Fruit fly (Drosophila melanogaster) whole organism, prepupa: ENCODE results near the gene CG10031.

ENCODE experiments used
- Blimp-1 ChIP-seq: fragments of 200-800 bp; sonication (Bioruptor generic); optimal IDR thresholded peaks from 3 replicates; lab custom pipeline; 2017; ENCODE audit warnings: missing biosample characterization, missing genetic modification characterization, mild to moderate bottlenecking, moderate library complexity, missing genetic modification reagents
- CG10631 ChIP-seq: fragments of 200-800 bp; sonication (Bioruptor generic); optimal IDR thresholded peaks from 2 replicates; lab custom pipeline; 2016; ENCODE audit warnings: missing biosample characterization, missing genetic modification characterization
- CG10669 ChIP-seq: fragments of 200-800 bp; sonication (Bioruptor generic); optimal IDR thresholded peaks from 3 replicates; lab custom pipeline; 2018; ENCODE audit warnings: missing biosample characterization, mild to moderate bottlenecking, missing genetic modification characterization, moderate library complexity
- CG11762 ChIP-seq: fragments of 200-800 bp; sonication (Bioruptor generic); optimal IDR thresholded peaks from 3 replicates; lab custom pipeline; 2016; ENCODE audit warnings: missing biosample characterization, missing genetic modification characterization; ENCODE audit not compliant: insufficient read depth
- CG15336 ChIP-seq: fragments of 200-800 bp; sonication (Bioruptor generic); IDR thresholded peaks from 2 replicates; pipeline ENCODE4 v1.3.6; 2022; ENCODE audit warnings: missing biosample characterization, missing genetic modification characterization
- CG16779 ChIP-seq: fragments of 200-800 bp; sonication (Bioruptor generic); optimal IDR thresholded peaks from 3 replicates; lab custom pipeline; 2017; ENCODE audit warnings: missing biosample characterization, mild to moderate bottlenecking, missing genetic modification characterization
- CG32006 ChIP-seq: fragments of 200-800 bp; sonication (Bioruptor generic); optimal IDR thresholded peaks from 3 replicates; lab custom pipeline; 2017; ENCODE audit warnings: missing biosample characterization, mild to moderate bottlenecking, missing genetic modification characterization
- CG34406 ChIP-seq: fragments of 200-800 bp; sonication (Bioruptor generic); optimal IDR thresholded peaks from 3 replicates; lab custom pipeline; 2016; ENCODE audit warnings: missing biosample characterization, missing genetic modification characterization
- CG3919 ChIP-seq: fragments of 200-800 bp; sonication (Bioruptor generic); optimal IDR thresholded peaks from 3 replicates; lab custom pipeline; 2016; ENCODE audit warnings: missing biosample characterization, missing genetic modification characterization
- CG4318 ChIP-seq: fragments of 200-800 bp; sonication (Bioruptor generic); optimal IDR thresholded peaks from 3 replicates; lab custom pipeline; 2017; ENCODE audit warnings: missing biosample characterization, mild to moderate bottlenecking, missing genetic modification characterization
- CG6163 ChIP-seq: fragments of 200-800 bp; sonication (Bioruptor generic); IDR thresholded peaks from 3 replicates; pipeline ENCODE4 v1.3.6; 2022; ENCODE audit warnings: missing biosample characterization, missing genetic modification characterization
- CG6276 ChIP-seq: fragments of 200-800 bp; sonication (Bioruptor generic); optimal IDR thresholded peaks from 2 replicates; lab custom pipeline; 2017; ENCODE audit warnings: missing biosample characterization, mild to moderate bottlenecking, missing genetic modification characterization
- CG6792 ChIP-seq: fragments of 200-800 bp; sonication (Bioruptor generic); optimal IDR thresholded peaks from 3 replicates; lab custom pipeline; 2016; ENCODE audit warnings: missing biosample characterization, missing genetic modification characterization
- CG6854 ChIP-seq: fragments of 200-800 bp; sonication (Bioruptor generic); optimal IDR thresholded peaks from 2 replicates; lab custom pipeline; 2017; ENCODE audit warnings: missing biosample characterization, mild to moderate bottlenecking, missing genetic modification characterization
- CG7368 ChIP-seq: fragments of 200-800 bp; sonication (Bioruptor generic); optimal IDR thresholded peaks from 3 replicates; lab custom pipeline; 2016; ENCODE audit warnings: missing biosample characterization, missing genetic modification characterization
- CG8119 ChIP-seq: fragments of 200-800 bp; sonication (Bioruptor generic); IDR thresholded peaks from 3 replicates; pipeline ENCODE4 v1.3.6; 2022; ENCODE audit warnings: missing biosample characterization, missing genetic modification characterization
- CG8632 ChIP-seq: fragments of 200-800 bp; sonication (Bioruptor generic); optimal IDR thresholded peaks from 3 replicates; lab custom pipeline; 2016; ENCODE audit warnings: missing biosample characterization, missing genetic modification characterization
- Eip75B ChIP-seq: fragments of 200-800 bp; sonication (Bioruptor generic); optimal IDR thresholded peaks from 3 replicates; lab custom pipeline; 2016; ENCODE audit warnings: missing biosample characterization, missing genetic modification characterization
- Eip78C ChIP-seq: fragments of 200-800 bp; sonication (Bioruptor generic); peaks from one replicate; lab custom pipeline; 2016; ENCODE audit warnings: missing biosample characterization, missing genetic modification characterization
- Gug ChIP-seq: fragments of 200-800 bp; sonication (Bioruptor generic); IDR thresholded peaks from 2 replicates; pipeline ENCODE4 v1.3.6; 2022; ENCODE audit warnings: missing biosample characterization, missing genetic modification characterization
- Hr38 ChIP-seq: sonication (Bioruptor generic); optimal IDR thresholded peaks from 2 replicates; lab custom pipeline; 2016; ENCODE audit warnings: missing biosample characterization, missing genetic modification characterization
- Hr39 ChIP-seq: fragments of 200-800 bp; sonication (Bioruptor generic); optimal IDR thresholded peaks from 2 replicates; lab custom pipeline; 2016; ENCODE audit warnings: missing biosample characterization, missing genetic modification characterization
- Hr4 ChIP-seq: fragments of 200-800 bp; sonication (Bioruptor generic); optimal IDR thresholded peaks from 3 replicates; lab custom pipeline; 2016; ENCODE audit warnings: missing biosample characterization, missing genetic modification characterization
- Lpt ChIP-seq: fragments of 200-800 bp; sonication (Bioruptor generic); optimal IDR thresholded peaks from 3 replicates; lab custom pipeline; 2016; ENCODE audit warnings: missing biosample characterization, missing genetic modification characterization
- Met ChIP-seq: fragments of 200-800 bp; sonication (Bioruptor generic); optimal IDR thresholded peaks from 3 replicates; lab custom pipeline; 2016; ENCODE audit warnings: missing biosample characterization, missing genetic modification characterization
- Sox102F ChIP-seq: fragments of 200-800 bp; sonication (Bioruptor generic); optimal IDR thresholded peaks from 2 replicates; lab custom pipeline; 2016; ENCODE audit warnings: missing biosample characterization, mild to moderate bottlenecking, missing genetic modification characterization
- achi ChIP-seq: fragments of 200-800 bp; sonication (Bioruptor generic); optimal IDR thresholded peaks from 3 replicates; lab custom pipeline; 2016; ENCODE audit warnings: missing biosample characterization, missing genetic modification characterization
- cyc ChIP-seq: fragments of 200-800 bp; sonication (Bioruptor generic); optimal IDR thresholded peaks from 3 replicates; lab custom pipeline; 2016; ENCODE audit warnings: missing biosample characterization, missing genetic modification characterization
- dac ChIP-seq: fragments of 200-800 bp; sonication (Bioruptor generic); optimal IDR thresholded peaks from 2 replicates; lab custom pipeline; 2017; ENCODE audit warnings: missing biosample characterization, mild to moderate bottlenecking, missing genetic modification characterization
- eg ChIP-seq: fragments of 200-800 bp; sonication (Bioruptor generic); IDR thresholded peaks from 3 replicates; pipeline ENCODE4 v1.3.6; 2022; ENCODE audit warnings: missing biosample characterization, missing genetic modification characterization
- fd59A ChIP-seq: fragments of 200-800 bp; sonication (Bioruptor generic); optimal IDR thresholded peaks from 2 replicates; lab custom pipeline; 2017; ENCODE audit warnings: missing biosample characterization, mild to moderate bottlenecking, missing genetic modification characterization, missing genetic modification reagents
- fkh ChIP-seq: fragments of 200-800 bp; sonication (Bioruptor generic); optimal IDR thresholded peaks from 3 replicates; lab custom pipeline; 2017; ENCODE audit warnings: missing biosample characterization, mild to moderate bottlenecking, missing genetic modification characterization, moderate library complexity
- lz ChIP-seq: fragments of 200-800 bp; sonication (Bioruptor generic); optimal IDR thresholded peaks from 3 replicates; lab custom pipeline; 2016; ENCODE audit warnings: missing biosample characterization, missing genetic modification characterization
- net ChIP-seq: fragments of 200-800 bp; sonication (Bioruptor generic); optimal IDR thresholded peaks from 3 replicates; lab custom pipeline; 2016; ENCODE audit warnings: missing biosample characterization, missing genetic modification characterization
- pdm3 ChIP-seq: fragments of 200-800 bp; sonication (Bioruptor generic); optimal IDR thresholded peaks from 3 replicates; lab custom pipeline; 2016; ENCODE audit warnings: missing biosample characterization, missing genetic modification characterization
- salr ChIP-seq, 2 experiments: fragments of 200-800 bp; sonication (Bioruptor generic); optimal IDR thresholded peaks; 3 replicates each; lab custom pipeline; 2016 to 2018; ENCODE audit warnings: missing biosample characterization in 2 of 2, missing genetic modification characterization in 2 of 2, mild to moderate bottlenecking in 1 of 2
- spab ChIP-seq: fragments of 200-800 bp; sonication (Bioruptor generic); optimal IDR thresholded peaks from 2 replicates; lab custom pipeline; 2017; ENCODE audit warnings: missing biosample characterization, mild to moderate bottlenecking, missing genetic modification characterization, missing genetic modification reagents
- svp ChIP-seq: fragments of 200-800 bp; sonication (Bioruptor generic); peaks from one replicate; lab custom pipeline; 2016; ENCODE audit warnings: missing biosample characterization, missing genetic modification characterization
- vri ChIP-seq: fragments of 200-800 bp; sonication (Bioruptor generic); optimal IDR thresholded peaks from 3 replicates; lab custom pipeline; 2016; ENCODE audit warnings: missing biosample characterization, mild to moderate bottlenecking, missing genetic modification characterization

The CG10031 gene

DNA sequence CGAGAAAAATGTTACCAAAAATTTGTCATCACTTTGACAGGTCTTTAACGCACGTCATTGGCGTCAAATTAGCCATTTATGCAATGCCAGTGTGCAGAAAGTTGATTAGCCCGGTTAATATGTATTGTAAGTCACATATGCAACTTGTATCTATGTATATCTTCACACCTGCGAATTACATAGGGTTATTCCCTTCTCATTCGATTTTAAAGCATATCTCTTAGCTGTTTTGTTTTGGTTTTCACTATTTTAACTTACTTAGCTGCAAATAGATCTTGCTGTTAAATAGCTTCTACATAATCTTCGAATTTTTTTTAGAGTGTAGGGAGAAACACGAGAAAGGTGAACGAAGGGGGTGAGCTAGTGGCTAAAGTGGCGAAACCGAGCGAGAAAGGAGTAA lies 32.2 kb upstream of the CG10031 start:
- TF ChIP-seq CG6276 (GFP tag; lab: Kevin White, UChicago) (peak; percentile 74), CG7368 (GFP tag; lab: Kevin White, UChicago) (no peak), dac (GFP tag; lab: Kevin White, UChicago) (peak; percentile 74), Hr38 (no peak), CG32006 (GFP tag; lab: Kevin White, UChicago) (peak; percentile 90), CG10631 (GFP tag; lab: Kevin White, UChicago) (peak; percentile 1), pdm3 (peak; percentile 0), Eip78C (GFP tag; lab: Kevin White, UChicago) (peak; percentile 48), salr (GFP tag; optimal IDR thresholded peaks at IDR 0.05; lab: Kevin White, UChicago) (peak in 1 of 2 experiments; percentile 42), CG8632 (GFP tag; lab: Kevin White, UChicago) (no peak), CG8119 (GFP tag; lab: Robert Waterston, UW) (peak; percentile 71), eg (GFP tag; lab: Robert Waterston, UW) (0 out of 3 replicates have a peak, but pooled peaks have one; percentile 43), achi (GFP tag; lab: Kevin White, UChicago) (no peak), Lpt (peak; percentile 44), CG4318 (peak; percentile 74), CG3919 (GFP tag; lab: Kevin White, UChicago) (peak; percentile 13), vri (GFP tag; lab: Kevin White, UChicago) (no peak), fkh (GFP tag; lab: Kevin White, UChicago) (no peak), Hr4 (GFP tag; lab: Kevin White, UChicago) (peak; percentile 85), CG15336 (GFP tag; lab: Robert Waterston, UW) (peak; percentile 62)

DNA sequence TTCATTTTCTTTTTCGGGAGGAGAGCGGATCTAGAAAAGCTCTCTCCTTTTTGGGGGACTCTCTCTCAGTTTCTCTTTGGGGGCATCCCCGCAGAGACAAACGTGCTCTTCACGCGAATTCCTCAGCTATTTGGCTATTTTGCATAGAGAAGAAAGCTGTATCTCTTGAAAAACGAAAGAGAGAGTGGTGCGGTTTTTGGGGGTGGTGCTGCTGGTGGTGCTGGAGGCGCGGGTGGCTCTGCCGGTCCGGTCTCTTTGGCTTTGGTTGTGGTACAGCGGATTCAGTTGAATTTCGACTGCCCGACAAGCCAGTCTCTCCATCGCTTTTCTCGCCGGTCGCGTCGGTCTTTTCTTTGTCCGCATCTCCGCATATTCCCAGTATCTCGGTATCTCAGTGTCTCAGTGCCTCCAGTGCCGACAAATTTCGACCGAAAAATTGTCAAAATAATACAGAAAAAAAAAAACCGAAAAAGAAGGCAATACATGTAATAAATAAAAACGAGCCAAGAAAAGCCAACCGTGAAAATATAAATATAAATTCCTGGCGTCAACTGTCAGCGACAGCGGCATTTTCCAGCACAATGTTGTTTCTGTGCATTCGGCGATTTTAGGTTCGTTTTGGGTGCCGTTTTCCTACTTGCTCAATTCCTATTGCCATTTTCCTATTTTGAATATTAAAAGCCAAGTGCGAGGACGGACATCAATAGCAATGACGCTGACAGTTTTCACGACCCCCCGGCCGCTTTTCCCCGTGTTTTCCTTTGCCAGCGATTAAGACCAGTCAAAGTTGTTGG lies 31.5 kb upstream of the CG10031 start, which contains the start of gene CG10019:
Gene CG10019, plus strand, starts transcription at position 285 of the 794 bp plus-strand sequence.
- 0 out of 3 replicates have a peak, but pooled peaks have one; percentile 27 for TF ChIP-seq CG8119 (GFP tag; lab: Robert Waterston, UW)
- no peak for TF ChIP-seq Sox102F (GFP tag; lab: Kevin White, UChicago)
- no peak for TF ChIP-seq Met (GFP tag; lab: Kevin White, UChicago)
- no peak for TF ChIP-seq Gug (GFP tag; lab: Robert Waterston, UW)
- TF ChIP-seq eg (GFP tag; lab: Robert Waterston, UW), result peak; percentile 56; the same call in 1 of the 3 replicates
- peak; percentile 44 for TF ChIP-seq CG6276 (GFP tag; lab: Kevin White, UChicago)
- peak; percentile 25 for TF ChIP-seq CG16779 (tag; lab: Kevin White, UChicago)
- TF ChIP-seq CG15336 (GFP tag; lab: Robert Waterston, UW), result peak; percentile 31; the same call in 1 of the 2 replicates
- no peak for TF ChIP-seq salr (GFP tag; optimal IDR thresholded peaks at IDR 0.05; lab: Kevin White, UChicago)

DNA sequence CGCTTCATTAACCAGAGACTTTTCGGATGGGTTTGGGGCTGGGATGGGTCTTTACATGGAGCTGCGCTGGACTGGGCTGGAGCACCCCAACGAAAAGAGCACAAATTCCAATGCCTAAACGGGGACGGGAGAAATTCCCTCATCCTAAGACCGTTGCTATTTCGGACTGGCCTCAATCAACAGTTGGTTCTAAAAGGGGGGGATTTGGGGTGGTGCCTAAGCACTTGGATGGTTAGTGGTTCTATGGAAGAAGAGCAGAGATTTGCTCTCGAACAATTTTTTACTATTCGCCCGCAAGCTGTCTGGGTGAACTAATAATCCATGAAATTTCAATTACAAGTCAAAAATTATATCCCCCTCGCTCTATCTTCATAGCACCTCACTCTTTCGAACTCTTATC lies 30.7 kb upstream of the CG10031 start:
- no peak for TF ChIP-seq CG4318
- TF ChIP-seq Blimp-1, result no peak
- no peak for TF ChIP-seq CG10669 (GFP tag; lab: Kevin White, UChicago)
- TF ChIP-seq Hr39 (GFP tag; lab: Kevin White, UChicago), result no peak
- TF ChIP-seq Gug (GFP tag; lab: Robert Waterston, UW), result no peak
- TF ChIP-seq CG6163 (GFP tag; lab: Robert Waterston, UW), result no peak
- no peak for TF ChIP-seq Eip78C (GFP tag; lab: Kevin White, UChicago)
- TF ChIP-seq Hr4 (GFP tag; lab: Kevin White, UChicago), result no peak
- no peak for TF ChIP-seq fkh (GFP tag; lab: Kevin White, UChicago)
- no peak for TF ChIP-seq vri (GFP tag; lab: Kevin White, UChicago)

DNA sequence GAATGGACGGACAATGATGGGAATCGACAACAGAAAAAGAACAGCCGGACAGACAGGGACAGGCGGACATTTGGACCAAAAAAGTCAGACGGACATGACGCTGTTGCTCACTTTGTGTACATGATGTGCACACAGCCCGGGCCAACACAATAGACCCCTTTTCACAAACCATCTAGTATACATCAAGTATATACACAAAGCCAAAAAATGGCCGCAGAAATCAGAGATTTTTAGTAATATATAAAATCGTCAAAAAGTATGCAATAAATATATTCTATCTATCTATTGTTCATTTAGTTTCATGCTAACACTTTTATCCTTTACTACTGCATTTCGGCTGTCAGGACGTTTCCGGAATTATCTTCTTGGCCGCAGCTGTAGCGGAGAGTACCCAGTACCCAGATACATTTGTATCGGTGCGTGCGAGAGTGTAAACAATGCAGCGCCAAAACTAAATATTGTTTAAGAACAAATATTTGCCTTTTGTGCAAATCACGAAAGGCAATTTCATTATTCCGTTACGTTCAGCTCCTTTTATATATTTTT lies 20.6 kb upstream of the CG10031 start:
- TF ChIP-seq dac (GFP tag; lab: Kevin White, UChicago) (no peak), Met (GFP tag; lab: Kevin White, UChicago) (peak; percentile 22), CG6792 (GFP tag; lab: Kevin White, UChicago) (peak; percentile 22), CG11762 (GFP tag; lab: Kevin White, UChicago) (no peak), CG7368 (GFP tag; lab: Kevin White, UChicago) (peak; percentile 27), lz (peak; percentile 1), CG4318 (no peak), Hr4 (GFP tag; lab: Kevin White, UChicago) (peak; percentile 28), achi (GFP tag; lab: Kevin White, UChicago) (peak; percentile 33), CG10669 (GFP tag; lab: Kevin White, UChicago) (peak; percentile 25), CG3919 (GFP tag; lab: Kevin White, UChicago) (no peak), CG10631 (GFP tag; lab: Kevin White, UChicago) (peak; percentile 32), CG6854 (GFP tag; lab: Kevin White, UChicago) (no peak), net (no peak), cyc (peak; percentile 14), Eip75B (GFP tag; lab: Kevin White, UChicago) (peak; percentile 16), Lpt (no peak), salr (GFP tag; optimal IDR thresholded peaks at IDR 0.05; lab: Kevin White, UChicago) (peak in 1 of 2 experiments; percentile 40), fd59A (GFP tag; lab: Kevin White, UChicago) (peak; percentile 45), Eip78C (GFP tag; lab: Kevin White, UChicago) (peak; percentile 88), Hr39 (GFP tag; lab: Kevin White, UChicago) (peak; percentile 14), svp (GFP tag; lab: Kevin White, UChicago) (peak; percentile 67), CG34406 (GFP tag; lab: Kevin White, UChicago) (peak; percentile 42), spab (GFP tag; lab: Kevin White, UChicago) (peak; percentile 33), Hr38 (no peak)
